Worm (Caenorhabditis elegans): Measurements from ENCODE around the gene C17E7.9.
A peak's percentile ranks its signal among the peaks of the same experiment; 100 is the strongest.

Gene C17E7.9

DNA sequence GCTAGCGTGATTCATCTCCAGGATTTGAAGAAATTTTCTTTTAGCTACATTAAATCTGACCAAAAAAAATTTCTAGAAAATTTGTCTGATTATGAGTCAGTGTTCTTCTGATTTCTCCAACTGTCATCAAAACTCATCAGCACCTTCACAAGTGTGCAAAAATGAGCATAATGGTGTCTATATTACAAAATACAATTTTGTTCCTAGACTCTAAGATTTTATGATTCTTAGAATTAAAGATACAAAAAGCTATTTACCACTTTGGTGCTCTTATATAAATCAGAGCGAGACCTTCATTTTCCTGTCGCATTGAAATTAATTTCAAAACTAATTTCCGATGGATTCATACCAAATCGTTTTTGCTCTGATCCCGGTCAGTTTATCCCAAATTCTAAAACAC, 21.8 kb upstream of the C17E7.9 start, which contains the start of gene srx-68:
srx-68 (plus strand) TSS at position 301 of the 400 bp plus-strand sequence.
- TF ChIP-seq nhr-11 (tag; optimal IDR thresholded peaks at IDR 0.05) (no peak), sdz-12 (GFP tag; optimal IDR thresholded peaks at IDR 0.05) (no peak), fkh-10 (GFP tag; optimal IDR thresholded peaks at IDR 0.05) (no peak), nhr-102 (tag; optimal IDR thresholded peaks at IDR 0.05) (no peak)

ce11 chrV:3905841-3906240, 15.2 kb upstream of the C17E7.9 start, which contains the start of gene nhr-156:
nhr-156 (plus strand) TSS chrV:3906106.
- TF ChIP-seq nhr-28 (tag; optimal IDR thresholded peaks at IDR 0.05) (peak; percentile 0), pqm-1 (tag; optimal IDR thresholded peaks at IDR 0.05) (peak; percentile 3), lin-29 (GFP tag; IDR thresholded peaks at IDR 0.05) (no peak), duxl-1 (tag; optimal IDR thresholded peaks at IDR 0.05; ENCODE audit: poor library complexity) (peak; percentile 81)

ce11 chrV:3903424-3903823, 12.8 kb upstream of the C17E7.9 start:
- TF ChIP-seq R02D3.7 (tag; optimal IDR thresholded peaks at IDR 0.05) (no peak), nhr-28 (tag; optimal IDR thresholded peaks at IDR 0.05) (no peak), unc-62 (GFP tag; optimal IDR thresholded peaks at IDR 0.05 in 1 of 2) (peak in 1 of 2 experiments; percentile 93), unc-62 (tag; optimal IDR thresholded peaks at IDR 0.05) (no peak), mxl-2 (GFP tag; conservative IDR thresholded peaks at IDR 0.05) (no peak), aly-2 (tag; optimal IDR thresholded peaks at IDR 0.05) (no peak), nhr-77 (tag; optimal IDR thresholded peaks at IDR 0.05) (no peak)

DNA sequence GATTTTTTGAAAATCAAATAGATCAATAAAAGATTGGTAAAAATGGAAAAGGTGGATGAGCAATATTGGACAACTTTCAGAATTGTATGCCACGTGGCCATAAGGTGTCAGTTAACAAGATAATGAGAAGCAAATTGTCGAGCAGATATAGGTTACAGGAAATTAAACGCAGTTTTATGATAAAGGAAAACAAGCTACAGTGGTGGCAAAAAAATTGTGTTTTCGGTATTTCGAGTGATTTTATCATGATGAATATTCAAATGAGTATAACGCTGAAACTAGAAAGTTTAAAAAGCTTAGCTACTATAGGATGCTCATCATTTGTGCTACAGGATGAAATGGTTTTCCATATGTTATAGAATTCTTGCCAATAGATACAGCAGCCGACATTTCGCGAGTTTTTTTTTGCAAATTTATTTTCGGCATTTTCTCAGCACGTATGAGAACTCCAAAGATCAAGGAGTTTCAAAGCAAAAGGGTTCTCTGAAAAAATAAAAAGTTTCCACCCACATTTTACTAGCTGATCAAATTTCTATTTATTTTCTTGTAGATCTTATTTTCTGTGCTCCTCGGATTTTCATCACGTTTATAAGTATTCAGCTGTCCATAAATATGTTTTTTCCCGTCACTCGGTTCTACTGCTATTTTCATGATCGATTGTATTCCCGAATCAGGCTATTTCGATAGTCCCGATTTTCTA, 11.9 kb upstream of the C17E7.9 start, which contains the start of the genes str-229 and srh-190:
str-229 (minus strand) TSS at position 101 of the 700 bp plus-strand sequence.
srh-190 (plus strand) TSS at position 650 of the 700 bp plus-strand sequence.
- TF ChIP-seq lir-3 (tag; optimal IDR thresholded peaks at IDR 0.05) (no peak), aha-1 (tag) (no peak), nhr-42 (GFP tag; IDR thresholded peaks at IDR 0.05) (no peak), zfp-3 (GFP tag; conservative IDR thresholded peaks at IDR 0.05) (no peak), F37D6.2 (tag; optimal IDR thresholded peaks at IDR 0.05) (no peak), hmg-1.1 (GFP tag; IDR thresholded peaks at IDR 0.05) (no peak), lin-29 (GFP tag; IDR thresholded peaks at IDR 0.05) (no peak), hlh-30 (tag; optimal IDR thresholded peaks at IDR 0.05; ENCODE audit: insufficient read depth) (no peak), F26F4.8 (GFP tag; conservative IDR thresholded peaks at IDR 0.05) (no peak), snpc-1.2 (GFP tag; IDR thresholded peaks at IDR 0.05) (no peak), ceh-28 (tag; optimal IDR thresholded peaks at IDR 0.05) (no peak)

DNA sequence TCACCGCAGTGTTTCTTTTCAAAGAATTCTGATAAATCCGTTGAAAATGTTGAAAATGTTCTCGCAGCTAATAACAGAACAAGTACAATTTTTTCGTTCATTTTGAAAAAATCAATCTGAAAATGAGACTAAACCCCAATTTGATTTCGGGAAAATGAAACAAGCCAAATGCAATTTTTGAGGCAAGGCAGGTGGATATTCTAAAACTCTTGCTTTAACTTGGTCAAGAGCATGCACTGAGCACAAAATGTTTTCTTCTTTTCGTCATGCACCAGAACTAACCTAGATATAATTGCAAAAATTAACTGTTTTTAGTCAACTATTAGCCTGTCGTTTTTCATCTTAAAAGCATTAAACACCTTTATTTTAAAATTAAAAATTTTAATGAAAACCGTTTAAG, 9.4 kb upstream of the C17E7.9 start, which contains the start of gene irld-22:
irld-22 (minus strand) TSS at position 101 of the 400 bp plus-strand sequence.
- TF ChIP-seq lir-3 (tag; optimal IDR thresholded peaks at IDR 0.05): no peak
- TF ChIP-seq ama-1 (optimal IDR thresholded peaks at IDR 0.05): no peak
- no peak for TF ChIP-seq D1046.2 (GFP tag; IDR thresholded peaks at IDR 0.05)
- TF ChIP-seq pqm-1 (tag; optimal IDR thresholded peaks at IDR 0.05): no peak
- TF ChIP-seq lin-39 (tag; optimal IDR thresholded peaks at IDR 0.05): no peak
- TF ChIP-seq ztf-7 (tag; optimal IDR thresholded peaks at IDR 0.05): no peak
- TF ChIP-seq Y75B8A.6 (GFP tag; IDR thresholded peaks at IDR 0.05): no peak
- no peak for TF ChIP-seq spr-3 (GFP tag; optimal IDR thresholded peaks at IDR 0.05)
- TF ChIP-seq daf-19 (GFP tag; conservative IDR thresholded peaks at IDR 0.05): no peak
- no peak for TF ChIP-seq sdz-12 (GFP tag; optimal IDR thresholded peaks at IDR 0.05)
- TF ChIP-seq hif-1 (tag; optimal IDR thresholded peaks at IDR 0.05): no peak
- TF ChIP-seq hmg-1.1 (GFP tag; IDR thresholded peaks at IDR 0.05): no peak
- TF ChIP-seq mdt-29 (GFP tag; IDR thresholded peaks at IDR 0.05): no peak
- TF ChIP-seq Y105C5A.15 (GFP tag; IDR thresholded peaks at IDR 0.05): no peak
- no peak for TF ChIP-seq spr-1 (tag; optimal IDR thresholded peaks at IDR 0.05)
